Fruit fly (Drosophila melanogaster) whole organism, wandering third instar larva: ENCODE measurements around the gene Arl1.
A peak's percentile ranks its signal among the peaks of the same experiment; 100 is the strongest.

ENCODE experiments used
- Abd-B ChIP-seq: fragments of >200 bp; optimal IDR thresholded peaks from 2 replicates; lab custom pipeline; 2017; ENCODE audit warnings: missing biosample characterization, missing genetic modification characterization
- CG32264 ChIP-seq: fragments of 200-800 bp; sonication (Bioruptor generic); optimal IDR thresholded peaks from 2 replicates; lab custom pipeline; 2016; ENCODE audit warnings: missing biosample characterization, missing genetic modification characterization
- CG9705 ChIP-seq: fragments of 200-800 bp; sonication (Bioruptor generic); optimal IDR thresholded peaks from 2 replicates; lab custom pipeline; 2018; ENCODE audit warnings: missing biosample characterization, mild to moderate bottlenecking, missing genetic modification characterization
- CrebA ChIP-seq: fragments of 200-800 bp; sonication (Bioruptor generic); optimal IDR thresholded peaks from 2 replicates; lab custom pipeline; 2016; ENCODE audit warnings: missing biosample characterization, mild to moderate bottlenecking, missing genetic modification characterization, borderline replicate concordance
- Dfd ChIP-seq: fragments of >200 bp; optimal IDR thresholded peaks from 2 replicates; lab custom pipeline; 2017; ENCODE audit warnings: missing biosample characterization, missing genetic modification characterization
- Dif ChIP-seq: fragments of 200-275, 200-300 bp; sonication (Bioruptor generic); optimal IDR thresholded peaks from 2 replicates; lab custom pipeline; 2018; ENCODE audit warnings: missing biosample characterization, missing genetic modification characterization; ENCODE audit not compliant: partially characterized antibody
- GATAd ChIP-seq: sonication (Bioruptor generic); optimal IDR thresholded peaks from 2 replicates; lab custom pipeline; 2016; ENCODE audit warnings: missing biosample characterization, missing genetic modification characterization
- HLH106 ChIP-seq: fragments of 200-800 bp; optimal IDR thresholded peaks from 3 replicates; lab custom pipeline; 2019; ENCODE audit warnings: missing biosample characterization, mild to moderate bottlenecking, missing genetic modification characterization, moderate library complexity
- Hnf4 ChIP-seq: fragments of 200-800 bp; sonication (Bioruptor generic); optimal IDR thresholded peaks from 2 replicates; lab custom pipeline; 2016; ENCODE audit warnings: missing biosample characterization, mild to moderate bottlenecking, missing genetic modification characterization
- Hr78 ChIP-seq: fragments of >200 bp; optimal IDR thresholded peaks from 2 replicates; lab custom pipeline; 2017; ENCODE audit warnings: missing biosample characterization, missing genetic modification characterization
- Hr83 ChIP-seq: fragments of 200-300 bp; sonication (Bioruptor generic); optimal IDR thresholded peaks from 2 replicates; lab custom pipeline; 2016; ENCODE audit warnings: missing biosample characterization, mild to moderate bottlenecking, missing genetic modification characterization, moderate library complexity; ENCODE audit not compliant: poor library complexity, severe bottlenecking
- Jra ChIP-seq: sonication (Bioruptor generic); optimal IDR thresholded peaks from 2 replicates; lab custom pipeline; 2016; ENCODE audit warnings: missing biosample characterization, missing genetic modification characterization
- Mio ChIP-seq: sonication (Bioruptor generic); optimal IDR thresholded peaks from 2 replicates; lab custom pipeline; 2016; ENCODE audit warnings: missing biosample characterization, missing genetic modification characterization
- Myc ChIP-seq: fragments of >200 bp; optimal IDR thresholded peaks from 2 replicates; lab custom pipeline; 2017
- N ChIP-seq: fragments of >200 bp; optimal IDR thresholded peaks from 2 replicates; lab custom pipeline; 2018; ENCODE audit warnings: missing biosample characterization, missing external identifiers, missing genetic modification characterization
- OdsH ChIP-seq: fragments of 200-800 bp; sonication (Bioruptor generic); optimal IDR thresholded peaks from 2 replicates; lab custom pipeline; 2016; ENCODE audit warnings: missing biosample characterization, mild to moderate bottlenecking, missing genetic modification characterization
- Rel ChIP-seq, 2 experiments: fragments of 200-800 bp; sonication (Bioruptor generic) in 1 of 2; optimal IDR thresholded peaks; 2 replicates in 1 of 2; 3 replicates in 1 of 2; lab custom pipeline; 2016 to 2019; ENCODE audit warnings: mild to moderate bottlenecking in 2 of 2, missing biosample characterization in 2 of 2, missing genetic modification characterization in 2 of 2, moderate library complexity in 1 of 2
- Sp1 ChIP-seq: fragments of 200-800 bp; sonication (Bioruptor generic); optimal IDR thresholded peaks from 3 replicates; lab custom pipeline; 2019; ENCODE audit warnings: missing biosample characterization, mild to moderate bottlenecking, missing genetic modification characterization, moderate library complexity
- Vsx2 ChIP-seq: fragments of 200-300, 225-300 bp; sonication (Bioruptor generic); optimal IDR thresholded peaks from 2 replicates; lab custom pipeline; 2018; ENCODE audit warnings: missing biosample characterization, missing genetic modification characterization; ENCODE audit not compliant: partially characterized antibody
- br ChIP-seq: fragments of 200-800 bp; sonication (Bioruptor generic); optimal IDR thresholded peaks from 2 replicates; lab custom pipeline; 2016; ENCODE audit warnings: missing biosample characterization, missing genetic modification characterization
- brk ChIP-seq: fragments of 200-800 bp; sonication (Bioruptor generic); optimal IDR thresholded peaks from 2 replicates; lab custom pipeline; 2016; ENCODE audit warnings: missing biosample characterization, mild to moderate bottlenecking, missing genetic modification characterization
- dl ChIP-seq, 2 experiments: fragments of 175-275, 200-275 bp in 1 of 2; fragments of 200-275 bp in 1 of 2; sonication (Bioruptor generic); optimal IDR thresholded peaks; lab custom pipeline; 2018; ENCODE audit warnings: mild to moderate bottlenecking in 2 of 2, missing biosample characterization in 2 of 2, missing genetic modification characterization in 2 of 2, moderate library complexity in 2 of 2; ENCODE audit not compliant: partially characterized antibody in 2 of 2, insufficient read depth in 1 of 2
- dmrt93B ChIP-seq: fragments of 200-800 bp; sonication (Bioruptor generic); optimal IDR thresholded peaks from 2 replicates; lab custom pipeline; 2018; ENCODE audit warnings: missing biosample characterization, mild to moderate bottlenecking, missing genetic modification characterization
- dsf ChIP-seq: sonication (Bioruptor generic); optimal IDR thresholded peaks from 2 replicates; lab custom pipeline; 2016; ENCODE audit warnings: missing biosample characterization, missing genetic modification characterization, borderline replicate concordance
- ey ChIP-seq: fragments of 200-800 bp; sonication (Bioruptor generic); optimal IDR thresholded peaks from 2 replicates; lab custom pipeline; 2016; ENCODE audit warnings: missing biosample characterization, missing genetic modification characterization
- foxo ChIP-seq, 2 experiments: fragments of 200-800 bp; sonication (Bioruptor generic); optimal IDR thresholded peaks; 2 replicates in 1 of 2; 3 replicates in 1 of 2; lab custom pipeline; 2016 to 2017; ENCODE audit warnings: missing biosample characterization in 2 of 2, missing genetic modification characterization in 2 of 2
- fru ChIP-seq: fragments of 200-800 bp; sonication (Bioruptor generic); optimal IDR thresholded peaks from 3 replicates; lab custom pipeline; 2016; ENCODE audit warnings: missing biosample characterization, mild to moderate bottlenecking, missing genetic modification characterization
- h ChIP-seq: fragments of 200-800 bp; sonication (Bioruptor generic); optimal IDR thresholded peaks from 3 replicates; lab custom pipeline; 2016; ENCODE audit warnings: missing biosample characterization, mild to moderate bottlenecking, missing genetic modification characterization
- jim ChIP-seq: fragments of 175-275, 200-325 bp; sonication (Bioruptor generic); optimal IDR thresholded peaks from 2 replicates; lab custom pipeline; 2016; ENCODE audit warnings: missing biosample characterization, mild to moderate bottlenecking, missing genetic modification characterization
- lola ChIP-seq: fragments of >200 bp; optimal IDR thresholded peaks from 2 replicates; lab custom pipeline; 2017; ENCODE audit warnings: missing biosample characterization, missing genetic modification characterization
- pan ChIP-seq: fragments of >200 bp; optimal IDR thresholded peaks from 2 replicates; lab custom pipeline; 2017
- psq ChIP-seq: fragments of 200-800 bp; sonication (Bioruptor generic); optimal IDR thresholded peaks from 3 replicates; lab custom pipeline; 2017; ENCODE audit warnings: missing biosample characterization, mild to moderate bottlenecking, missing genetic modification characterization, moderate library complexity
- rgr ChIP-seq: fragments of 200-800 bp; sonication (Bioruptor generic); optimal IDR thresholded peaks from 3 replicates; lab custom pipeline; 2016; ENCODE audit warnings: missing biosample characterization, mild to moderate bottlenecking, missing genetic modification characterization
- sage ChIP-seq: fragments of 200-800 bp; sonication (Bioruptor generic); optimal IDR thresholded peaks from 2 replicates; lab custom pipeline; 2016; ENCODE audit warnings: missing biosample characterization, mild to moderate bottlenecking, missing genetic modification characterization
- sv ChIP-seq: fragments of 200-800 bp; sonication (Bioruptor generic); optimal IDR thresholded peaks from 3 replicates; lab custom pipeline; 2016; ENCODE audit warnings: missing biosample characterization, missing genetic modification characterization
- tai ChIP-seq: sonication (Bioruptor generic); optimal IDR thresholded peaks from 2 replicates; lab custom pipeline; 2016; ENCODE audit warnings: missing biosample characterization, missing genetic modification characterization
- usp ChIP-seq: fragments of >200 bp; optimal IDR thresholded peaks from 2 replicates; lab custom pipeline; 2017; ENCODE audit warnings: missing biosample characterization, missing genetic modification characterization
- woc ChIP-seq: sonication (Bioruptor generic); optimal IDR thresholded peaks from 2 replicates; lab custom pipeline; 2016; ENCODE audit warnings: missing biosample characterization, mild to moderate bottlenecking, missing genetic modification characterization

Gene Arl1

DNA sequence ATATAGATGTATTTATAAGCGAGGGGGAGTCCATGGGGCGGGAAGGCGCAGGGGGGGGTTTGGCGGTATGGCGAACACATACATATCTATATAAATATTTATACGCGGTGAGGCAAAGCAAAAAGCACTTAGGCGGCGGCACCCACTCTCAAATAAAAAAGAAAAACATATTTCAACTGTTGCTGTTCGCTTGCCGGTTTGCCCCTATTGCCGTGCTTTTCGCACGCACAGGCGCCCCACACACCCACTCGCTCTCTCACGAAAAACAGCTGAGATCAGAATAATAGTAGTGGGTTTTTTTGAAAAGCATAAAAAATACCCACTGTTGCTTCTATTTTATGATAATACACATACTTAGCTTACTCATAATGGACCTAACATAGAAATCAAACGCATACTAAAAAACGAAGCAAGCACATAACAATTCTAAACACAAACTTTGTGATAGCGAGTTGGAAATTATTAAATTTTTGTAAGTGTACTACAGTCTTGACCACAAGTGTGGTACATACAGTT is 18.3 kb downstream of the Arl1 start:
- TF ChIP-seq psq (GFP tag; lab: Kevin White, UChicago) (peak; percentile 38), dl (GFP tag; optimal IDR thresholded peaks at IDR 0.05; lab: Kevin White, UChicago; ENCODE audit: insufficient read depth in 1 of 2, partially characterized antibody in 2 of 2) (no peak), Dif (GFP tag; lab: Kevin White, UChicago) (no peak), foxo (GFP tag; optimal IDR thresholded peaks at IDR 0.05; lab: Kevin White, UChicago) (peak in 1 of 2 experiments; percentile 68), pan (lab: Kevin White, UChicago) (no peak), ey (peak; percentile 77), h (GFP tag; lab: Kevin White, UChicago) (peak; percentile 76), Rel (GFP tag; optimal IDR thresholded peaks at IDR 0.05; lab: Kevin White, UChicago) (no peak), Rel (tag; optimal IDR thresholded peaks at IDR 0.05; lab: Kevin White, UChicago) (peak; percentile 58), GATAd (GFP tag; lab: Kevin White, UChicago) (no peak), dsf (no peak), N (GFP tag; lab: Kevin White, UChicago) (no peak), CG32264 (GFP tag; lab: Kevin White, UChicago) (peak; percentile 6), Hnf4 (peak; percentile 47), CrebA (GFP tag; lab: Kevin White, UChicago) (no peak), sage (GFP tag; lab: Kevin White, UChicago) (no peak), Vsx2 (no peak), dmrt93B (no peak), OdsH (GFP tag; lab: Kevin White, UChicago) (peak; percentile 79), Myc (lab: Kevin White, UChicago) (no peak), Sp1 (GFP tag; lab: Kevin White, UChicago) (peak; percentile 54), HLH106 (tag; lab: Kevin White, UChicago) (peak; percentile 62), lola (GFP tag; lab: Kevin White, UChicago) (no peak), woc (GFP tag; lab: Kevin White, UChicago) (peak; percentile 30), Hr83 (GFP tag; lab: Kevin White, UChicago) (no peak), Jra (GFP tag; lab: Kevin White, UChicago) (peak; percentile 34), CG9705 (GFP tag; lab: Kevin White, UChicago) (no peak), brk (GFP tag; lab: Kevin White, UChicago) (peak; percentile 42), rgr (GFP tag; lab: Kevin White, UChicago) (peak; percentile 66), Abd-B (GFP tag; lab: Kevin White, UChicago) (no peak), jim (GFP tag; lab: Kevin White, UChicago) (no peak), Mio (GFP tag; lab: Kevin White, UChicago) (no peak), usp (GFP tag; lab: Kevin White, UChicago) (no peak), fru (GFP tag; lab: Kevin White, UChicago) (peak; percentile 70), tai (GFP tag; lab: Kevin White, UChicago) (no peak), sv (peak; percentile 55), br (GFP tag; lab: Kevin White, UChicago) (peak; percentile 66), Hr78 (GFP tag; lab: Kevin White, UChicago) (no peak), Dfd (GFP tag; lab: Kevin White, UChicago) (no peak)
- TF ChIP-seq, all 38 proteins: peak for 17

DNA sequence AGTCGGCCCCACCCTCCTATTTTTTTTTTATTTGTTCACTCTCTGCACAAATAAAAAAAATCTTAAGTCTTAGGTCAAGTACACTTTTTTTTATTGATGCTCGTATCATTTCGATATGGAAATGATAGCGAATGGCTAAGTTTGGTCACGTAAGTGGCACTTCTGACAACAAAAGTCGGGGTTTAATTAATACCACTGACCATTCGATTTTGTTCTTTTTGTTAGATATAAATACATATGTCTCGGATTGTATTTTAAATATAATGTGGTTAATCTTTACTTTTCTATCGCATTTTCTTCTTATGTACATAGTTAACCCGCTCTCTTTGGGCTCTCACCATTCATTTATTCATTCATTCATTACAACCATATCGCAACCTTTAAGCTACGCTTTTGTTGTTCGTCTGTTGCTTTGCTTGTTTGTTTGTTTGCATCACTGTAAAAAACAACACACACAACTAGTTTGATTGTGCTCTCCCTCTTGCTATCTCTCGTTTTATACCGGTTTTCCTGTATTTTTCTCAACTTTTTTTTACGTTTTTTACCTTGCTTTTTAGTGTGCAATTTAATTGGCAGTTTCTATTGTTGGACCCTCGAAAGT is 19.3 kb downstream of the Arl1 start:
- peak; percentile 11 for TF ChIP-seq CrebA (GFP tag; lab: Kevin White, UChicago)
- no peak for TF ChIP-seq Myc (lab: Kevin White, UChicago)
- TF ChIP-seq fru (GFP tag; lab: Kevin White, UChicago) = peak; percentile 34
- TF ChIP-seq psq (GFP tag; lab: Kevin White, UChicago) = peak; percentile 12
- TF ChIP-seq brk (GFP tag; lab: Kevin White, UChicago) = no peak
